Worm (Caenorhabditis elegans) whole organism, early embryonic: ENCODE results near the gene srh-102.

Source experiments
- B0310.2 ChIP-seq: sonication (generic microtip); optimal IDR thresholded peaks from 2 replicates; lab custom pipeline; 2016; ENCODE audit warnings: mild to moderate bottlenecking, missing genetic modification characterization, missing compliant biosample characterization
- F13C5.2 ChIP-seq: sonication (generic microtip); optimal IDR thresholded peaks from 2 replicates; lab custom pipeline; 2017; ENCODE audit warnings: mild to moderate bottlenecking, missing genetic modification characterization, inconsistent platforms, missing compliant biosample characterization
- aly-1 ChIP-seq: sonication (generic microtip); optimal IDR thresholded peaks from 2 replicates; lab custom pipeline; 2016; ENCODE audit warnings: missing genetic modification characterization, missing compliant biosample characterization
- ama-1 ChIP-seq: fragments of 150-350 bp; optimal IDR thresholded peaks from 2 replicates; lab custom pipeline; 2014
- ceh-13 ChIP-seq: fragments of 200-800 bp; sonication (Bioruptor generic); optimal IDR thresholded peaks from 2 replicates; lab custom pipeline; 2018; ENCODE audit warnings: mild to moderate bottlenecking, missing genetic modification characterization, missing compliant biosample characterization
- ceh-36 ChIP-seq: sonication (generic microtip); optimal IDR thresholded peaks from 2 replicates; lab custom pipeline; 2016; ENCODE audit warnings: missing genetic modification characterization, inconsistent platforms, missing compliant biosample characterization
- flt-1 ChIP-seq: fragments of 200-800 bp; sonication (Bioruptor generic); IDR thresholded peaks from 2 replicates; pipeline ENCODE4 v1.3.6; 2022; ENCODE audit warnings: missing genetic modification characterization, missing compliant biosample characterization
- hmg-4 ChIP-seq: fragments of 200-800 bp; sonication (Bioruptor generic); optimal IDR thresholded peaks from 2 replicates; lab custom pipeline; 2018; ENCODE audit warnings: mild to moderate bottlenecking, missing genetic modification characterization, missing compliant biosample characterization
- hnd-1 ChIP-seq: sonication (generic microtip); optimal IDR thresholded peaks from 2 replicates; lab custom pipeline; 2016; ENCODE audit warnings: missing genetic modification characterization, missing compliant biosample characterization
- pes-1 ChIP-seq: fragments of 200-800 bp; sonication (Bioruptor generic); IDR thresholded peaks from 2 replicates; pipeline ENCODE4 v1.3.6; 2022; ENCODE audit warnings: missing genetic modification reagents, missing genetic modification characterization, missing compliant biosample characterization
- sea-1 ChIP-seq: fragments of 200-800 bp; sonication (Bioruptor generic); conservative IDR thresholded peaks from 2 replicates; pipeline ENCODE4 v1.3.6; 2022; ENCODE audit warnings: missing genetic modification characterization, missing compliant biosample characterization
- tbx-11 ChIP-seq: fragments of 200-800 bp; sonication (Bioruptor generic); IDR thresholded peaks from 2 replicates; pipeline ENCODE4 v1.3.6; 2022; ENCODE audit warnings: missing genetic modification characterization, missing compliant biosample characterization
- tbx-37 ChIP-seq: fragments of 200-800 bp; sonication (Bioruptor generic); conservative IDR thresholded peaks from 2 replicates; pipeline ENCODE4 v1.3.6; 2022; ENCODE audit warnings: missing genetic modification reagents, missing genetic modification characterization, missing compliant biosample characterization

- TF ChIP-seq aly-1 (tag; lab: Kevin White, UChicago): no peak
- no peak for TF ChIP-seq tbx-11 (GFP tag; lab: Robert Waterston, UW)
- TF ChIP-seq ama-1 (lab: Kevin White, UChicago): no peak
- TF ChIP-seq hmg-4: no peak
- no peak for TF ChIP-seq F13C5.2 (tag; lab: Kevin White, UChicago)
- TF ChIP-seq tbx-37 (GFP tag; lab: Robert Waterston, UW): no peak
- TF ChIP-seq flt-1 (GFP tag; lab: Robert Waterston, UW): no peak
- no peak for TF ChIP-seq sea-1
- TF ChIP-seq pes-1: no peak
- no peak for TF ChIP-seq hnd-1
- TF ChIP-seq ceh-36: no peak
- no peak for TF ChIP-seq B0310.2 (tag; lab: Kevin White, UChicago)
- no peak for TF ChIP-seq ceh-13 (GFP tag; lab: Kevin White, UChicago)
These were observed 9.9 kb downstream of the srh-102 start, which contains the start of gene F40D4.17 for ce11 chrV:17155384-17155858.
